Fruit fly (Drosophila melanogaster) whole organism, embryonic: ENCODE data around the gene CG7607.

Experiments used
- B-H2 ChIP-seq: fragments of 200-800 bp; sonication (Bioruptor generic); optimal IDR thresholded peaks from 2 replicates; lab custom pipeline; 2018; ENCODE audit warnings: missing biosample characterization, mild to moderate bottlenecking, missing genetic modification characterization
- Bdp1 ChIP-seq: fragments of 200-800 bp; sonication (Bioruptor generic); optimal IDR thresholded peaks from 3 replicates; lab custom pipeline; 2016; ENCODE audit warnings: missing biosample characterization, missing genetic modification characterization
- CG10366 ChIP-seq: fragments of 200-800 bp; sonication (Bioruptor generic); IDR thresholded peaks from 2 replicates; pipeline ENCODE4 v1.3.6; 2022; ENCODE audit warnings: missing biosample characterization, missing genetic modification characterization
- CG11085 ChIP-seq: fragments of 200-800 bp; sonication (Bioruptor generic); IDR thresholded peaks from 2 replicates; pipeline ENCODE4 v1.3.6; 2022; ENCODE audit warnings: missing biosample characterization, missing genetic modification characterization
- CG11504 ChIP-seq: fragments of 200-800 bp; sonication (Bioruptor generic); optimal IDR thresholded peaks from 3 replicates; lab custom pipeline; 2019; ENCODE audit warnings: missing biosample characterization, mild to moderate bottlenecking, missing genetic modification characterization, moderate library complexity
- CG11560 ChIP-seq: fragments of 200-800 bp; sonication (Bioruptor generic); IDR thresholded peaks from 3 replicates; pipeline ENCODE4 v1.3.6; 2022; ENCODE audit warnings: missing biosample characterization, missing genetic modification characterization
- CG12942 ChIP-seq: fragments of 200-800 bp; sonication (Bioruptor generic); optimal IDR thresholded peaks from 3 replicates; lab custom pipeline; 2016; ENCODE audit warnings: missing biosample characterization, missing genetic modification characterization
- CG15514 ChIP-seq: fragments of 200-800 bp; sonication (Bioruptor generic); optimal IDR thresholded peaks from 3 replicates; lab custom pipeline; 2017; ENCODE audit warnings: missing biosample characterization, missing genetic modification characterization, mild to moderate bottlenecking, moderate library complexity, missing genetic modification reagents
- CG15696 ChIP-seq: fragments of 200-800 bp; sonication (Bioruptor generic); optimal IDR thresholded peaks from 2 replicates; lab custom pipeline; 2019; ENCODE audit warnings: missing biosample characterization, mild to moderate bottlenecking, missing genetic modification characterization, moderate library complexity
- CG17328 ChIP-seq: fragments of 200-800 bp; sonication (Bioruptor generic); IDR thresholded peaks from 2 replicates; pipeline ENCODE4 v1.3.6; 2022; ENCODE audit warnings: missing biosample characterization, missing genetic modification characterization
- CG18011 ChIP-seq: fragments of 200-800 bp; sonication (Bioruptor generic); optimal IDR thresholded peaks from 2 replicates; lab custom pipeline; 2017; ENCODE audit warnings: missing biosample characterization, missing genetic modification characterization, mild to moderate bottlenecking, moderate library complexity, missing genotype
- CG18476 ChIP-seq: fragments of 200-800 bp; sonication (Bioruptor generic); optimal IDR thresholded peaks from 2 replicates; lab custom pipeline; 2016; ENCODE audit warnings: missing biosample characterization, mild to moderate bottlenecking, missing genetic modification characterization
- CG2116 ChIP-seq: fragments of 200-800 bp; sonication (Bioruptor generic); optimal IDR thresholded peaks from 3 replicates; lab custom pipeline; 2018; ENCODE audit warnings: missing biosample characterization, mild to moderate bottlenecking, missing genetic modification characterization
- CG2129 ChIP-seq: fragments of 200-800 bp; sonication (Bioruptor generic); IDR thresholded peaks from 2 replicates; pipeline ENCODE4 v1.3.6; 2022; ENCODE audit warnings: missing biosample characterization, missing genetic modification characterization; ENCODE audit not compliant: partially characterized antibody
- CG2712 ChIP-seq: fragments of 200-800 bp; optimal IDR thresholded peaks from 3 replicates; lab custom pipeline; 2019; ENCODE audit warnings: missing biosample characterization, mild to moderate bottlenecking, missing genetic modification characterization, moderate library complexity
- CG30020 ChIP-seq: fragments of 200-800 bp; optimal IDR thresholded peaks from 2 replicates; lab custom pipeline; 2019; ENCODE audit warnings: missing biosample characterization, mild to moderate bottlenecking, missing genetic modification characterization, moderate library complexity
- CG32767 ChIP-seq: fragments of 200-800 bp; sonication (Bioruptor generic); IDR thresholded peaks from 2 replicates; pipeline ENCODE4 v1.3.6; 2022; ENCODE audit warnings: missing biosample characterization, missing genetic modification characterization
- CG3995 ChIP-seq: fragments of 200-800 bp; sonication (Bioruptor generic); optimal IDR thresholded peaks from 3 replicates; lab custom pipeline; 2016; ENCODE audit warnings: missing biosample characterization, missing genetic modification characterization
- CG8281 ChIP-seq: fragments of 200-800 bp; sonication (Bioruptor generic); optimal IDR thresholded peaks from 2 replicates; lab custom pipeline; 2018; ENCODE audit warnings: missing biosample characterization, mild to moderate bottlenecking, missing genetic modification characterization, moderate library complexity
- CG9797 ChIP-seq: fragments of 200-800 bp; sonication (Bioruptor generic); optimal IDR thresholded peaks from 3 replicates; lab custom pipeline; 2018; ENCODE audit warnings: missing biosample characterization, mild to moderate bottlenecking, missing genetic modification characterization
- CG9876 ChIP-seq: fragments of 200-800 bp; sonication (Bioruptor generic); optimal IDR thresholded peaks from 2 replicates; lab custom pipeline; 2016; ENCODE audit warnings: missing biosample characterization, missing genetic modification characterization
- CoRest ChIP-seq: fragments of 200-800 bp; sonication (Bioruptor generic); optimal IDR thresholded peaks from 3 replicates; lab custom pipeline; 2018; ENCODE audit warnings: missing biosample characterization, mild to moderate bottlenecking, missing genetic modification characterization, moderate library complexity
- D ChIP-seq, 2 experiments: fragments of 200-800 bp in 1 of 2; fragments of >200 bp in 1 of 2; sonication (Bioruptor generic) in 1 of 2; optimal IDR thresholded peaks; 2 replicates in 1 of 2; 3 replicates in 1 of 2; lab custom pipeline; 2017; ENCODE audit warnings: mild to moderate bottlenecking in 1 of 2, missing biosample characterization in 1 of 2, missing genetic modification characterization in 1 of 2, missing genetic modification reagents in 1 of 2
- Fer1 ChIP-seq: fragments of 200-800 bp; sonication (Bioruptor generic); optimal IDR thresholded peaks from 2 replicates; lab custom pipeline; 2017; ENCODE audit warnings: missing biosample characterization, mild to moderate bottlenecking, missing genetic modification characterization
- H2.0 ChIP-seq: fragments of 200-800 bp; sonication (Bioruptor generic); IDR thresholded peaks from 2 replicates; pipeline ENCODE4 v1.3.6; 2022; ENCODE audit warnings: missing biosample characterization, missing genetic modification characterization
- Hr3 ChIP-seq: fragments of 200-800 bp; sonication (Bioruptor generic); optimal IDR thresholded peaks from 3 replicates; lab custom pipeline; 2016; ENCODE audit warnings: missing biosample characterization, missing genetic modification characterization
- Hr51 ChIP-seq, 2 experiments: fragments of 200-800 bp; sonication (Bioruptor generic); optimal IDR thresholded peaks; 2 replicates in 1 of 2; 3 replicates in 1 of 2; lab custom pipeline; 2016 to 2018; ENCODE audit warnings: missing biosample characterization in 2 of 2, missing genetic modification characterization in 2 of 2, mild to moderate bottlenecking in 1 of 2, moderate library complexity in 1 of 2
- Lpt ChIP-seq: fragments of >200 bp; optimal IDR thresholded peaks from 2 replicates; lab custom pipeline; 2018; ENCODE audit warnings: missing biosample characterization, missing genetic modification characterization
- MTF-1 ChIP-seq: fragments of 200-800 bp; sonication (Bioruptor generic); optimal IDR thresholded peaks from 2 replicates; lab custom pipeline; 2018; ENCODE audit warnings: missing biosample characterization, mild to moderate bottlenecking, missing genetic modification characterization, borderline replicate concordance
- Med ChIP-seq: fragments of 200-800 bp; sonication (Bioruptor generic); peaks from one replicate; lab custom pipeline; 2016; ENCODE audit warnings: missing biosample characterization, missing genetic modification characterization, mild to moderate bottlenecking, inconsistent platforms, moderate library complexity
- Rfx ChIP-seq: fragments of 200-800 bp; sonication (Bioruptor generic); IDR thresholded peaks from 2 replicates; pipeline ENCODE4 v1.3.6; 2022; ENCODE audit warnings: missing biosample characterization, missing genetic modification characterization
- Six4 ChIP-seq: fragments of 200-800 bp; sonication (Bioruptor generic); optimal IDR thresholded peaks from 2 replicates; lab custom pipeline; 2016; ENCODE audit warnings: missing biosample characterization, missing genetic modification characterization
- Xbp1 ChIP-seq: fragments of 200-800 bp; sonication (Bioruptor generic); optimal IDR thresholded peaks from 3 replicates; lab custom pipeline; 2016; ENCODE audit warnings: missing biosample characterization, mild to moderate bottlenecking, missing genetic modification characterization
- bab2 ChIP-seq: fragments of 200-800 bp; sonication (Bioruptor generic); optimal IDR thresholded peaks from 2 replicates; lab custom pipeline; 2016; ENCODE audit warnings: missing biosample characterization, missing genetic modification characterization
- bigmax ChIP-seq: fragments of 200-800 bp; sonication (Bioruptor generic); optimal IDR thresholded peaks from 2 replicates; lab custom pipeline; 2018; ENCODE audit warnings: missing biosample characterization, mild to moderate bottlenecking, missing genetic modification characterization
- chn ChIP-seq: fragments of 200-800 bp; sonication (Bioruptor generic); optimal IDR thresholded peaks from 2 replicates; lab custom pipeline; 2016; ENCODE audit warnings: missing biosample characterization, missing genetic modification characterization
- ci ChIP-seq: fragments of 200-800 bp; sonication (Bioruptor generic); IDR thresholded peaks from 3 replicates; pipeline ENCODE4 v1.3.6; 2022; ENCODE audit warnings: missing biosample characterization, missing genetic modification characterization
- corto ChIP-seq: fragments of 200-800 bp; sonication (Bioruptor generic); optimal IDR thresholded peaks from 2 replicates; lab custom pipeline; 2016; ENCODE audit warnings: missing biosample characterization, mild to moderate bottlenecking, missing genetic modification characterization, moderate library complexity
- fd64A ChIP-seq: fragments of 200-800 bp; sonication (Bioruptor generic); optimal IDR thresholded peaks from 3 replicates; lab custom pipeline; 2018; ENCODE audit warnings: missing biosample characterization, mild to moderate bottlenecking, missing genetic modification characterization
- gsb ChIP-seq: fragments of 200-800 bp; sonication (Bioruptor generic); IDR thresholded peaks from 2 replicates; pipeline ENCODE4 v1.3.6; 2022; ENCODE audit warnings: missing biosample characterization, missing genetic modification characterization
- ind ChIP-seq: fragments of 200-800 bp; sonication (Bioruptor generic); optimal IDR thresholded peaks from 3 replicates; lab custom pipeline; 2016; ENCODE audit warnings: missing biosample characterization, missing genetic modification characterization
- inv ChIP-seq: fragments of 200-800 bp; sonication (Bioruptor generic); IDR thresholded peaks from 2 replicates; pipeline ENCODE4 v1.3.6; 2022; ENCODE audit warnings: missing biosample characterization, missing genetic modification characterization; ENCODE audit not compliant: partially characterized antibody
- mam ChIP-seq: fragments of 200-800 bp; sonication (Bioruptor generic); optimal IDR thresholded peaks from 3 replicates; lab custom pipeline; 2016; ENCODE audit warnings: missing biosample characterization, missing genetic modification characterization
- rib ChIP-seq: fragments of 200-800 bp; sonication (Bioruptor generic); IDR thresholded peaks from 2 replicates; pipeline ENCODE4 v1.3.6; 2022; ENCODE audit warnings: missing biosample characterization, missing genetic modification characterization
- row ChIP-seq: fragments of 200-800 bp; sonication (Bioruptor generic); IDR thresholded peaks from 3 replicates; pipeline ENCODE4 v1.3.6; 2022; ENCODE audit warnings: missing biosample characterization, missing genetic modification characterization
- sc ChIP-seq, 3 experiments: fragments of >200 bp in 2 of 3; fragments of 200-800 bp in 1 of 3; sonication (Bioruptor generic) in 1 of 3; optimal IDR thresholded peaks; 2 replicates in 2 of 3; 3 replicates in 1 of 3; lab custom pipeline; 2017; ENCODE audit warnings: mild to moderate bottlenecking in 1 of 3, missing biosample characterization in 1 of 3, missing genetic modification characterization in 1 of 3, missing genetic modification reagents in 1 of 3
- sens ChIP-seq: fragments of 200-800 bp; sonication (Bioruptor generic); peaks from one replicate; lab custom pipeline; 2016; ENCODE audit warnings: missing biosample characterization, missing genetic modification characterization
- sob ChIP-seq: fragments of 200-800 bp; sonication (Bioruptor generic); IDR thresholded peaks from 2 replicates; pipeline ENCODE4 v1.3.6; 2022; ENCODE audit warnings: missing biosample characterization, missing genetic modification characterization
- vnd ChIP-seq: fragments of 200-800 bp; sonication (Bioruptor generic); IDR thresholded peaks from 3 replicates; pipeline ENCODE4 v1.3.6; 2022; ENCODE audit warnings: missing biosample characterization, missing genetic modification characterization; ENCODE audit not compliant: partially characterized antibody
- zen ChIP-seq: fragments of 200-800 bp; sonication (Bioruptor generic); optimal IDR thresholded peaks from 3 replicates; lab custom pipeline; 2018; ENCODE audit warnings: missing biosample characterization, mild to moderate bottlenecking, missing genetic modification characterization, moderate library complexity

The CG7607 gene

DNA sequence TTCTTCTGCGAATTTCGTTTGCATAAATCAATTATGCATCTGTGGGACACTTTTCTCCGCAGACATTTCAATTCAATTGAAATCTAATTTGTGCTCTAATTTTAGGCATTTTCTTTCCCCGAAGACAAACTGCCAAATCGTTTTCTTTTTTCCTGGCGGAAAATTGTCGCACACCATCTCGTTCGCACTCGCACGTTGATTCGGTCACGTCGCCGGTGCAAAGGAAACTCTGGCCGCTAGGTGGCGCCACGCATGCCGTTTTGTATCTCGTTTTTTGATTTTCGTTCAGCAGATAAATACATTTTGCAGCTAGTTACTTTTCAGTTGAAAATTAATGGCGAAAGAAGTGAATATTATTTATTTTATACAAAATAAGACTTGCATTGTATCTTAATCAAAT lies 48.9 kb downstream of the CG7607 start (continued):
- TF ChIP-seq sens (GFP tag; lab: Kevin White, UChicago) (no peak), gsb (GFP tag; lab: Robert Waterston, UW) (no peak), Lpt (GFP tag; lab: Kevin White, UChicago) (no peak), CG15514 (GFP tag; lab: Kevin White, UChicago) (peak; percentile 15), ci (GFP tag; lab: Robert Waterston, UW) (peak; percentile 83), CG11504 (tag; lab: Kevin White, UChicago) (peak; percentile 46), MTF-1 (GFP tag; lab: Kevin White, UChicago) (no peak), row (no peak), fd64A (no peak), CG18476 (no peak), CG3995 (no peak), CG2129 (GFP tag; lab: Robert Waterston, UW) (no peak), Hr51 (GFP tag; optimal IDR thresholded peaks at IDR 0.05; lab: Kevin White, UChicago) (peak in 1 of 2 experiments; percentile 19), Xbp1 (GFP tag; lab: Kevin White, UChicago) (peak; percentile 4), CG9797 (GFP tag; lab: Kevin White, UChicago) (no peak), corto (GFP tag; lab: Kevin White, UChicago) (no peak), rib (GFP tag; lab: Robert Waterston, UW) (no peak), mam (GFP tag; lab: Kevin White, UChicago) (no peak), CG12942 (GFP tag; lab: Kevin White, UChicago) (no peak), Med (GFP tag; lab: Kevin White, UChicago) (peak; percentile 70), CG15696 (tag; lab: Kevin White, UChicago) (no peak), CG10366 (GFP tag; lab: Robert Waterston, UW) (no peak), CG32767 (GFP tag; lab: Robert Waterston, UW) (no peak), vnd (GFP tag; lab: Robert Waterston, UW) (no peak), sc (optimal IDR thresholded peaks at IDR 0.05; lab: Kevin White, UChicago) (no peak), sc (GFP tag; optimal IDR thresholded peaks at IDR 0.05; lab: Kevin White, UChicago) (no peak), CG2712 (no peak), Rfx (no peak; the same call in 1 of the 2 replicates), CG8281 (tag; lab: Kevin White, UChicago) (no peak), CG11560 (tag; lab: Robert Waterston, UW) (no peak), Fer1 (GFP tag; lab: Kevin White, UChicago) (peak; percentile 20), CG9876 (GFP tag; lab: Kevin White, UChicago) (no peak), CoRest (tag; lab: Kevin White, UChicago) (no peak), B-H2 (GFP tag; lab: Kevin White, UChicago) (peak; percentile 18), CG18011 (GFP tag; lab: Kevin White, UChicago) (no peak), CG17328 (GFP tag; lab: Robert Waterston, UW) (0 out of 2 replicates have a peak, but pooled peaks have one; percentile 13), bigmax (no peak), Six4 (GFP tag; lab: Kevin White, UChicago) (no peak), CG30020 (tag; lab: Kevin White, UChicago) (no peak), Bdp1 (GFP tag; lab: Kevin White, UChicago) (no peak), bab2 (GFP tag; lab: Kevin White, UChicago) (no peak), Hr3 (GFP tag; lab: Kevin White, UChicago) (no peak), CG2116 (no peak), ind (GFP tag; lab: Kevin White, UChicago) (no peak), inv (GFP tag; lab: Robert Waterston, UW) (no peak), CG11085 (GFP tag; lab: Robert Waterston, UW) (no peak), H2.0 (GFP tag; lab: Robert Waterston, UW) (no peak), D (optimal IDR thresholded peaks at IDR 0.05; lab: Kevin White, UChicago) (no peak), D (GFP tag; optimal IDR thresholded peaks at IDR 0.05; lab: Kevin White, UChicago) (no peak), chn (GFP tag; lab: Kevin White, UChicago) (no peak), sob (GFP tag; lab: Robert Waterston, UW) (no peak; the same call in 1 of the 2 replicates), zen (tag; lab: Kevin White, UChicago) (peak; percentile 19)
